Fruit fly (Drosophila melanogaster): ENCODE measurements around the gene fng.
A peak's percentile ranks its signal among the peaks of the same experiment; 100 is the strongest.

dm6 chr3L:20900996-20901395 is 48.3 kb downstream of the fng start:
- TF ChIP-seq Mio (GFP tag; optimal IDR thresholded peaks at IDR 0.05) (no peak), h (GFP tag; optimal IDR thresholded peaks at IDR 0.05) (no peak), br (GFP tag; optimal IDR thresholded peaks at IDR 0.05) (no peak), Hnf4 (GFP tag; optimal IDR thresholded peaks at IDR 0.05) (no peak), foxo (GFP tag; optimal IDR thresholded peaks at IDR 0.05) (no peak), Abd-B (GFP tag; optimal IDR thresholded peaks at IDR 0.05) (no peak), dsf (GFP tag; optimal IDR thresholded peaks at IDR 0.05; ENCODE audit: borderline replicate concordance) (no peak), Rel (GFP tag; optimal IDR thresholded peaks at IDR 0.05) (no peak), Rel (tag; optimal IDR thresholded peaks at IDR 0.05) (no peak), usp (GFP tag; optimal IDR thresholded peaks at IDR 0.05) (no peak), OdsH (GFP tag; optimal IDR thresholded peaks at IDR 0.05) (no peak), CG9705 (GFP tag; optimal IDR thresholded peaks at IDR 0.05) (no peak), CrebA (GFP tag; optimal IDR thresholded peaks at IDR 0.05; ENCODE audit: borderline replicate concordance) (no peak), Hr83 (GFP tag; optimal IDR thresholded peaks at IDR 0.05; ENCODE audit: poor library complexity, severe bottlenecking) (peak; percentile 38), fru (GFP tag; optimal IDR thresholded peaks at IDR 0.05) (no peak)
